Worm (Caenorhabditis elegans): ENCODE measurements around the gene lbp-1.

DNA sequence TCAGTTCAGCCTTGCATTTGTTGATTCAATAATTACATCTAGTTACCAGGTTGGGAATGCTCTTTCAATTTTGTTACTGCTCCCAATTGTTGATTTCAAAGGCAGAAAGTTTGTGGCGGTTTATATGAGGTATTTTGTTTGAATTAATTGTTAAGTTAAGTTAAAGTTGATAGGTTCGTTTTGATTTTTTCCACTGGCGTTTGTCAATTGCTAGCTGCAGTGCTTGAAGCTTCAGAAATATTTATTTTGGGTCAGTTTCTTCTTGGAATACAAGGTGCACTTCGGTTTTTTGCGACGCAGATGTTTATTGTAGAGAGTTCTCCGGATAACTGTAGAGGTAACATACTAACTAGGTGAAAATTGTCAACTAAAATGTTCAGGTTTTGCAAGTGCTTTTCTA lies 42.8 kb downstream of the lbp-1 start, which contains the start of gene F11D5.5:
- TF ChIP-seq tbx-9 (tag; optimal IDR thresholded peaks at IDR 0.05; ENCODE audit: borderline replicate concordance) (no peak), F37B4.10 (GFP tag; IDR thresholded peaks at IDR 0.05) (no peak)
